Fruit fly (Drosophila melanogaster) whole organism, prepupa: ENCODE results near the gene spirit.

Source experiments
- Blimp-1 ChIP-seq: fragments of 200-800 bp; sonication (Bioruptor generic); optimal IDR thresholded peaks from 3 replicates; lab custom pipeline; 2017; ENCODE audit warnings: missing biosample characterization, missing genetic modification characterization, mild to moderate bottlenecking, moderate library complexity, missing genetic modification reagents
- CG10631 ChIP-seq: fragments of 200-800 bp; sonication (Bioruptor generic); optimal IDR thresholded peaks from 2 replicates; lab custom pipeline; 2016; ENCODE audit warnings: missing biosample characterization, missing genetic modification characterization
- CG11294 ChIP-seq: fragments of 200-800 bp; sonication (Bioruptor generic); IDR thresholded peaks from 2 replicates; pipeline ENCODE4 v1.3.6; 2022; ENCODE audit warnings: missing biosample characterization, missing genetic modification characterization
- CG11902 ChIP-seq: fragments of 200-800 bp; sonication (Bioruptor generic); optimal IDR thresholded peaks from 3 replicates; lab custom pipeline; 2016; ENCODE audit warnings: missing biosample characterization, missing genetic modification characterization
- CG15336 ChIP-seq: fragments of 200-800 bp; sonication (Bioruptor generic); IDR thresholded peaks from 2 replicates; pipeline ENCODE4 v1.3.6; 2022; ENCODE audit warnings: missing biosample characterization, missing genetic modification characterization
- CG1621 ChIP-seq: fragments of 200-800 bp; sonication (Bioruptor generic); optimal IDR thresholded peaks from 3 replicates; lab custom pipeline; 2018; ENCODE audit warnings: missing biosample characterization, mild to moderate bottlenecking, missing genetic modification characterization
- CG31627 ChIP-seq: fragments of 200-800 bp; sonication (Bioruptor generic); optimal IDR thresholded peaks from 3 replicates; lab custom pipeline; 2016; ENCODE audit warnings: missing biosample characterization, missing genetic modification characterization
- CG34406 ChIP-seq: fragments of 200-800 bp; sonication (Bioruptor generic); optimal IDR thresholded peaks from 3 replicates; lab custom pipeline; 2016; ENCODE audit warnings: missing biosample characterization, missing genetic modification characterization
- CG4318 ChIP-seq: fragments of 200-800 bp; sonication (Bioruptor generic); optimal IDR thresholded peaks from 3 replicates; lab custom pipeline; 2017; ENCODE audit warnings: missing biosample characterization, mild to moderate bottlenecking, missing genetic modification characterization
- CG6163 ChIP-seq: fragments of 200-800 bp; sonication (Bioruptor generic); IDR thresholded peaks from 3 replicates; pipeline ENCODE4 v1.3.6; 2022; ENCODE audit warnings: missing biosample characterization, missing genetic modification characterization
- CG6792 ChIP-seq: fragments of 200-800 bp; sonication (Bioruptor generic); optimal IDR thresholded peaks from 3 replicates; lab custom pipeline; 2016; ENCODE audit warnings: missing biosample characterization, missing genetic modification characterization
- CG6808 ChIP-seq: fragments of 200-800 bp; sonication (Bioruptor generic); optimal IDR thresholded peaks from 3 replicates; lab custom pipeline; 2017; ENCODE audit warnings: missing biosample characterization, missing genetic modification characterization, mild to moderate bottlenecking, moderate library complexity, missing genetic modification reagents
- CG6854 ChIP-seq: fragments of 200-800 bp; sonication (Bioruptor generic); optimal IDR thresholded peaks from 2 replicates; lab custom pipeline; 2017; ENCODE audit warnings: missing biosample characterization, mild to moderate bottlenecking, missing genetic modification characterization
- CG7368 ChIP-seq: fragments of 200-800 bp; sonication (Bioruptor generic); optimal IDR thresholded peaks from 3 replicates; lab custom pipeline; 2016; ENCODE audit warnings: missing biosample characterization, missing genetic modification characterization
- CG8119 ChIP-seq: fragments of 200-800 bp; sonication (Bioruptor generic); IDR thresholded peaks from 3 replicates; pipeline ENCODE4 v1.3.6; 2022; ENCODE audit warnings: missing biosample characterization, missing genetic modification characterization
- CG8632 ChIP-seq: fragments of 200-800 bp; sonication (Bioruptor generic); optimal IDR thresholded peaks from 3 replicates; lab custom pipeline; 2016; ENCODE audit warnings: missing biosample characterization, missing genetic modification characterization
- Eip75B ChIP-seq: fragments of 200-800 bp; sonication (Bioruptor generic); optimal IDR thresholded peaks from 3 replicates; lab custom pipeline; 2016; ENCODE audit warnings: missing biosample characterization, missing genetic modification characterization
- Eip78C ChIP-seq: fragments of 200-800 bp; sonication (Bioruptor generic); peaks from one replicate; lab custom pipeline; 2016; ENCODE audit warnings: missing biosample characterization, missing genetic modification characterization
- Eip93F ChIP-seq: fragments of 200-800 bp; sonication (Bioruptor generic); optimal IDR thresholded peaks from 2 replicates; lab custom pipeline; 2016; ENCODE audit warnings: missing biosample characterization, mild to moderate bottlenecking, missing genetic modification characterization
- Ets21C ChIP-seq: fragments of 200-800 bp; sonication (Bioruptor generic); optimal IDR thresholded peaks from 3 replicates; lab custom pipeline; 2016; ENCODE audit warnings: missing biosample characterization, missing genetic modification characterization
- Gug ChIP-seq: fragments of 200-800 bp; sonication (Bioruptor generic); IDR thresholded peaks from 2 replicates; pipeline ENCODE4 v1.3.6; 2022; ENCODE audit warnings: missing biosample characterization, missing genetic modification characterization
- Hr39 ChIP-seq: fragments of 200-800 bp; sonication (Bioruptor generic); optimal IDR thresholded peaks from 2 replicates; lab custom pipeline; 2016; ENCODE audit warnings: missing biosample characterization, missing genetic modification characterization
- Lpt ChIP-seq: fragments of 200-800 bp; sonication (Bioruptor generic); optimal IDR thresholded peaks from 3 replicates; lab custom pipeline; 2016; ENCODE audit warnings: missing biosample characterization, missing genetic modification characterization
- Met ChIP-seq: fragments of 200-800 bp; sonication (Bioruptor generic); optimal IDR thresholded peaks from 3 replicates; lab custom pipeline; 2016; ENCODE audit warnings: missing biosample characterization, missing genetic modification characterization
- Smox ChIP-seq: fragments of 200-800 bp; sonication (Bioruptor generic); optimal IDR thresholded peaks from 3 replicates; lab custom pipeline; 2016; ENCODE audit warnings: missing biosample characterization, missing genetic modification characterization
- Sox102F ChIP-seq: fragments of 200-800 bp; sonication (Bioruptor generic); optimal IDR thresholded peaks from 2 replicates; lab custom pipeline; 2016; ENCODE audit warnings: missing biosample characterization, mild to moderate bottlenecking, missing genetic modification characterization
- achi ChIP-seq: fragments of 200-800 bp; sonication (Bioruptor generic); optimal IDR thresholded peaks from 3 replicates; lab custom pipeline; 2016; ENCODE audit warnings: missing biosample characterization, missing genetic modification characterization
- acj6 ChIP-seq: fragments of 200-800 bp; sonication (Bioruptor generic); optimal IDR thresholded peaks from 3 replicates; lab custom pipeline; 2016; ENCODE audit warnings: missing biosample characterization, missing genetic modification characterization
- eg ChIP-seq: fragments of 200-800 bp; sonication (Bioruptor generic); IDR thresholded peaks from 3 replicates; pipeline ENCODE4 v1.3.6; 2022; ENCODE audit warnings: missing biosample characterization, missing genetic modification characterization
- esn ChIP-seq: fragments of 200-800 bp; sonication (Bioruptor generic); optimal IDR thresholded peaks from 2 replicates; lab custom pipeline; 2016; ENCODE audit warnings: missing biosample characterization, mild to moderate bottlenecking, missing genetic modification characterization, moderate library complexity
- fkh ChIP-seq: fragments of 200-800 bp; sonication (Bioruptor generic); optimal IDR thresholded peaks from 3 replicates; lab custom pipeline; 2017; ENCODE audit warnings: missing biosample characterization, mild to moderate bottlenecking, missing genetic modification characterization, moderate library complexity
- net ChIP-seq: fragments of 200-800 bp; sonication (Bioruptor generic); optimal IDR thresholded peaks from 3 replicates; lab custom pipeline; 2016; ENCODE audit warnings: missing biosample characterization, missing genetic modification characterization
- ss ChIP-seq, 2 experiments: fragments of 200-800 bp; sonication (Bioruptor generic); optimal IDR thresholded peaks; 2 replicates in 1 of 2; 3 replicates in 1 of 2; lab custom pipeline; 2017 to 2018; ENCODE audit warnings: mild to moderate bottlenecking in 2 of 2, missing biosample characterization in 2 of 2, missing genetic modification characterization in 2 of 2, moderate library complexity in 1 of 2
- svp ChIP-seq: fragments of 200-800 bp; sonication (Bioruptor generic); peaks from one replicate; lab custom pipeline; 2016; ENCODE audit warnings: missing biosample characterization, missing genetic modification characterization
- vri ChIP-seq: fragments of 200-800 bp; sonication (Bioruptor generic); optimal IDR thresholded peaks from 3 replicates; lab custom pipeline; 2016; ENCODE audit warnings: missing biosample characterization, mild to moderate bottlenecking, missing genetic modification characterization

The spirit gene

dm6 chrX:8533589-8534320, 39.6 kb downstream of the spirit start (continued):
- no peak for TF ChIP-seq CG6854 (GFP tag; lab: Kevin White, UChicago)
- TF ChIP-seq CG11294 (GFP tag; lab: Robert Waterston, UW): peak; percentile 88
- peak; percentile 43 for TF ChIP-seq acj6 (GFP tag; lab: Kevin White, UChicago)
- no peak for TF ChIP-seq CG6792 (GFP tag; lab: Kevin White, UChicago)
- TF ChIP-seq Met: no peak
- TF ChIP-seq CG11902 (GFP tag; lab: Kevin White, UChicago): no peak
- no peak for TF ChIP-seq CG8632
- TF ChIP-seq Hr39: peak; percentile 15
- no peak for TF ChIP-seq CG1621 (tag; lab: Kevin White, UChicago)
- TF ChIP-seq, all 60 proteins: peak for 29

- TF ChIP-seq CG1621 (tag; lab: Kevin White, UChicago) (no peak), net (GFP tag; lab: Kevin White, UChicago) (no peak), ss (GFP tag; optimal IDR thresholded peaks at IDR 0.05; lab: Kevin White, UChicago) (no peak), eg (0 out of 3 replicates have a peak, but pooled peaks have one; percentile 25), Eip75B (GFP tag; lab: Kevin White, UChicago) (no peak)
Measured at dm6 chrX:8531775-8532174, 41.6 kb downstream of the spirit start.

- TF ChIP-seq CG31627 (GFP tag; lab: Kevin White, UChicago): no peak
- TF ChIP-seq vri (GFP tag; lab: Kevin White, UChicago): no peak
- no peak for TF ChIP-seq CG6163 (GFP tag; lab: Robert Waterston, UW)
Measured at dm6 chrX:8529598-8529997, 43.8 kb downstream of the spirit start, which contains the start of gene PIP82. Gene PIP82 (minus strand): TSS chrX:8529698.

- TF ChIP-seq CG7368 (GFP tag; lab: Kevin White, UChicago) (no peak), svp (GFP tag; lab: Kevin White, UChicago) (peak; percentile 49)
Measured at dm6 chrX:8523572-8524155, 49.7 kb downstream of the spirit start.

- TF ChIP-seq Met (peak; percentile 22), CG6163 (GFP tag; lab: Robert Waterston, UW) (no peak), Smox (GFP tag; lab: Kevin White, UChicago) (no peak), CG8119 (GFP tag; lab: Robert Waterston, UW) (peak; percentile 35; the same call in 1 of the 3 replicates), esn (peak; percentile 16), vri (GFP tag; lab: Kevin White, UChicago) (peak; percentile 12), CG10631 (GFP tag; lab: Kevin White, UChicago) (no peak), Lpt (no peak), Gug (no peak), CG8632 (peak; percentile 14), CG6808 (GFP tag; lab: Kevin White, UChicago) (no peak), CG4318 (GFP tag; lab: Kevin White, UChicago) (no peak), fkh (peak; percentile 35), CG34406 (GFP tag; lab: Kevin White, UChicago) (no peak), net (GFP tag; lab: Kevin White, UChicago) (no peak), Ets21C (GFP tag; lab: Kevin White, UChicago) (no peak), Eip93F (GFP tag; lab: Kevin White, UChicago) (no peak), Sox102F (GFP tag; lab: Kevin White, UChicago) (peak; percentile 14), Eip78C (peak; percentile 38), eg (peak; percentile 37; the same call in 1 of the 3 replicates), Blimp-1 (GFP tag; lab: Kevin White, UChicago) (no peak), CG15336 (GFP tag; lab: Robert Waterston, UW) (peak; percentile 35; the same call in 1 of the 2 replicates), achi (GFP tag; lab: Kevin White, UChicago) (no peak), CG6854 (GFP tag; lab: Kevin White, UChicago) (no peak)
Measured at dm6 chrX:8522504-8522903, 50.9 kb downstream of the spirit start.
